Worm (Caenorhabditis elegans) whole organism, L2 larva: ENCODE results near the gene D1054.5.

Source experiments
- F13H6.1 ChIP-seq: sonication (generic microtip); optimal IDR thresholded peaks from 2 replicates; lab custom pipeline; 2016; ENCODE audit warnings: missing genetic modification characterization, missing compliant biosample characterization
- aly-2 ChIP-seq: fragments of 150-350 bp; optimal IDR thresholded peaks from 2 replicates; lab custom pipeline; 2014; ENCODE audit warnings: missing biosample characterization, missing genetic modification characterization
- fos-1 ChIP-seq: fragments of 150-350 bp; optimal IDR thresholded peaks from 2 replicates; lab custom pipeline; 2014; ENCODE audit warnings: missing biosample characterization, missing genetic modification characterization
- nhr-23 ChIP-seq: fragments of 150-350 bp; optimal IDR thresholded peaks from 2 replicates; lab custom pipeline; 2014; ENCODE audit warnings: missing biosample characterization, missing genetic modification reagents, missing genetic modification characterization
- nhr-77 ChIP-seq: fragments of 150-350 bp; optimal IDR thresholded peaks from 2 replicates; lab custom pipeline; 2014; ENCODE audit warnings: missing biosample characterization, missing genetic modification characterization
- unc-55 ChIP-seq: fragments of 150-350 bp; sonication (generic microtip); optimal IDR thresholded peaks from 3 replicates; lab custom pipeline; 2014; ENCODE audit warnings: missing biosample characterization, missing genetic modification reagents, missing genetic modification characterization
- unc-62 ChIP-seq: fragments of 150-350 bp; optimal IDR thresholded peaks from 2 replicates; lab custom pipeline; 2014; ENCODE audit warnings: missing biosample characterization, missing genetic modification reagents, missing genetic modification characterization

DNA sequence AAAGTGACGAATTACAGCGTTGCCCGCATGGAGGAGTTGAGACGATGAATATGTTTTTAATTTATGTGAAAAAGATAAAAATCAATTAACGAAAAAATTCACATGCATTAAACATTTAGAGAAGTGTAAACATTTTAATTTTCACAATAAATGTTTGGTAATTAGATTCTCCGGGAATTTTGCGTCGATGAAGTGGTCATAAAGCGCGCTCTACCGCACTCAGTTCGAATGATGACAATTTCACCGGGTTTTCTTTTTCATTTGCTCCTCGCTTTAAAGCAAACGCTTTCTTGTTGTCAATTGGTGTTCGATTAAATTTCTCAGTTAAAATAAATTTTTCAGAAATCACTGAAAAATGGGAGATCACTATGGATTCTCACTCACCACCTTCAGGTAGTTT is 6.4 kb downstream of the D1054.5 start, which contains the start of the genes D1054.1 and pas-2:
- TF ChIP-seq nhr-23 (tag; lab: Kevin White, UChicago): no peak
- TF ChIP-seq unc-55 (GFP tag; lab: Kevin White, UChicago): no peak
- TF ChIP-seq fos-1 (tag; lab: Kevin White, UChicago): no peak
- TF ChIP-seq F13H6.1 (tag; lab: Kevin White, UChicago): no peak
- TF ChIP-seq aly-2: no peak
- TF ChIP-seq unc-62 (GFP tag; lab: Kevin White, UChicago): no peak
- no peak for TF ChIP-seq nhr-77 (tag; lab: Kevin White, UChicago)
